Fruit fly (Drosophila melanogaster): ENCODE data around the gene CG12012.

The CG12012 gene

DNA sequence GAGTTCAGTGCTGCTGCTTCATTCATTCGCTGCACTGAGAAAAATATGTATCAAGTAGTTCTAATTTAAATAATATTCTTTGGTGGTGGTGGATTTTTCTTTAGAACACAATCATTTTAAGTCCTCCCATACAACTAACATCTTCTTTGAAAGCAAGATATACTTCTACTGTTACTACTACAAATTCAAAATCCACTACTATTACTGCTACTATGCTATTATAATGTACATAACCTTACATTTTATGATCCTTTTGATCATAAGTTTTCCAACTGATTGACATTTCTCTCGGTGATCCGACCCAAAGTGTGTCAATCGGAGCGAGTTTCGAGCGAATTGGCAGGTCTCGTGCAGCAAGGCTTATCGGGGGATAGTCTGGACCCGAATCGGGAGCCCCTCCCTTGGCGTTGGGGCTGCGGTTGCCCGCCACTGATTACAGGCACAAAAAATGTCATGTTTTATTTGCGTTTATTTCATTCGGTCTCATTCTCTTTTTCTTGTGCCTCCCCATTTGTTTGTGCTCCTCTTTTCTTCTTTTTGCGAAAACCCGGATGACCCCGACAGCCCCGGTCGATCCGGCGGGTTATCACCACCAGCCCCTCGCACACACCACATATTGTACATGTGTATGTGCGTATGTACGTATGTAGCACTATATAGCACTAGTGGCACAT, 22.8 kb downstream of the CG12012 start:
- peak; percentile 51 for TF ChIP-seq noc (tag; optimal IDR thresholded peaks at IDR 0.05)

dm6 chr3L:3399923-3400309, 23.4 kb downstream of the CG12012 start:
- TF ChIP-seq noc (tag; optimal IDR thresholded peaks at IDR 0.05), result no peak

DNA sequence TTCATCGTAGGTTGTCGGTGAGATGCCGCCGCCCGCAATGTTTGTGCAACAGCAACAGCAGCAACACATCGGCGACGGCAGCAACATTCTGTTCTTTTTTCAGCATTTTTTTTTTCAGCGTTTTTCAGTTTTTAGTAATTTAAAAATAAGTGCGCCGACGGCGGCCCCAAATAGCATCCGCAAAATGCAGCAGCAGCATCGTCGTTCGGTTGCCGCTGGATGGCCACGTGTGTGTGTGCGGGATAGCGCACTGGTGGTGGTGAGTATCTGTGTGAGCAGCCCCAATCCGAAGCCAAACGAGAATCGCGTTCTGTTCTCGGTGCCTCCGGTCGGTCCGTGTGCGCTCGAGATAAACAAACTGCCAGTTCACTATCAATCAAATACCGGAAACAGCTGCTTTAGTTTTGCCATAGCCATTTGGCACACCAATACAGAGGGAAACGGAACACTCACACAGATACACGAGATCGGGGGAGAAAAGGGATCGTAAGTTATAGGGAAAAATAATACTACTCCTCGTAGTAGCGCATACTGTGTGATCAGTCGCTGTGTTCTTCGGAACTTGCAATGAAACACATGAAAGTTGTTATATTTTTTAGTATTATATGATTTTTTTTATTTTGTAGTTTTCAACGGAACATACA, 24.1 kb downstream of the CG12012 start:
- no peak for TF ChIP-seq noc (tag; optimal IDR thresholded peaks at IDR 0.05)

DNA sequence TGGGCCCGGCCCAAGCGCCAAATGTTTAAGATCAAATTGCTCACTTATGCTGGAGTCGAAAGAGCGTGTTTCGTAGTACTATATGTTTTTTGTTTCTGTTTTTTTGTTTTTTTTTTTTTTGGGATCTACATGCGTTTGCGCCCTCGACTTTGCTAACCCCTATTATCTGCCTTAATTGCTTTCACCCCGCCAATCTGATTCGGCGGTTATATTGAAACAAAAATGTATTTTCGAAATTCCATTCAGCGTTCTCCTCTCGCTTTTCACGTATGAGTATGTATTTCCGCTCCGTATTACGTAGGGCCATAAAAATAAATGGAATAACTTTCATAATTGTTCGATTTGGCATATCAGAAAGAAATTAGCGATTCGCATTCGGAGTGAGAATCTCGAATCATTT, 29.0 kb downstream of the CG12012 start:
- no peak for TF ChIP-seq noc (tag; optimal IDR thresholded peaks at IDR 0.05)

- no peak for TF ChIP-seq noc (tag; optimal IDR thresholded peaks at IDR 0.05)
These were observed 29.9 kb downstream of the CG12012 start for dm6 chr3L:3406307-3407061.

DNA sequence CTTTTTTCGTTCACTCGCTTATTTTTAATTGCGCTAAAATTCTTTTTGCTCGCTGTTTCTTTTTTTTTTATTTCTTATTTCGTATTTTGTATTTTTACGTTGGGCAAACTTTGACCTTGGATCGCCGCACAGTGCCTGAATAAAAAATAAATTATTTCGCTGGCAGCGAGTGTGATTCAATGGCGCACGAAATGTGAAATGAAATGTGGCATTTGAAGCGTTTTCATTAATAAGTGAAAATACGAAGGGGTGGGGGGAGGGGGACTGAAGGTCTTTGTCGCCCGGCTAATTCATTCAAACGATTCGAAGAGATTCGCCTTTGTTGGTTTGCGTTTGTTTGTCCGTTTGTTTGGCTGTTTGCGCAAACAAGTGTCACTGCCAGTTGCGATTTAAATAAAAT, 30.9 kb downstream of the CG12012 start:
- peak; percentile 7 for TF ChIP-seq noc (tag; optimal IDR thresholded peaks at IDR 0.05)

dm6 chr3L:3408231-3408630, 31.7 kb downstream of the CG12012 start:
- no peak for TF ChIP-seq noc (tag; optimal IDR thresholded peaks at IDR 0.05)

DNA sequence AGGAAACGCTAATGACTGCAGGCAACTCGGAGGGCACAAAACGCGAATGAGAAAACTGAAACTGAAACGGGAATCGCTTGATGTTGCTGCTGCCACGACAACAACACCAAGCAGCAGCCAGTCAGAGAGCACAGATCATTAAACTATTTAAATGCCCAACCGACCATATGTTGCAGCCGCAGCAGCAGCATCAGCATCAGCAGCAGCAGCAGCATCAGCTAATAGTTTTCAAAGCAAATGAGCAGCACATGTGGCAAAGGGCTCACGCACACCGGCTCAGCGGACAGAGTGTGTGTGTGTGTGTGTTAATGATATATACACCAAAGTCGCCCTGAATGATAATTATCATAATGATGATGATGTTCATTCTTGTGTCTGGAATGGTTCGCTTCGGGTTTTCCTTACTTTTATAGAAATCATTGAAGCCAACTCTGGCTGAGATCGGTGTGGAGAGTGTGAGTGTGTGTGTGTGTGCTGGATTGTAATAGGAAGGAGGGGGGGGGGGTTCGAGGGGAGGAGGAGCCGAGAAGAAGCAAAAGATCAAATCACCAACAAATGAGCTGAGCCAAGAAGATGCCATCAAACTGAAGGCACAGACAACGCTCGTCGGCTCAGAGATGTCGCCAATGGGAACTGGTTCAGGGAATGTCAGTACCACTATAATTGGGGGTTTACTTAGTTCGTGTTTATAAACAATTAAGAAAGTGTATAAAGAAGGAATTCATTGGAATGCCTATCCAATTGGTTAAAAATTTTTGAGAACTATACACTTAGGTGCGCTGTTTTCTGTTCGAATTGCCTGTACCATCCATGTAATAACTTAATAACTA, 32.5 kb downstream of the CG12012 start:
- no peak for TF ChIP-seq noc (tag; optimal IDR thresholded peaks at IDR 0.05)

dm6 chr3L:3409626-3410301, 33.2 kb downstream of the CG12012 start:
- no peak for TF ChIP-seq noc (tag; optimal IDR thresholded peaks at IDR 0.05)

DNA sequence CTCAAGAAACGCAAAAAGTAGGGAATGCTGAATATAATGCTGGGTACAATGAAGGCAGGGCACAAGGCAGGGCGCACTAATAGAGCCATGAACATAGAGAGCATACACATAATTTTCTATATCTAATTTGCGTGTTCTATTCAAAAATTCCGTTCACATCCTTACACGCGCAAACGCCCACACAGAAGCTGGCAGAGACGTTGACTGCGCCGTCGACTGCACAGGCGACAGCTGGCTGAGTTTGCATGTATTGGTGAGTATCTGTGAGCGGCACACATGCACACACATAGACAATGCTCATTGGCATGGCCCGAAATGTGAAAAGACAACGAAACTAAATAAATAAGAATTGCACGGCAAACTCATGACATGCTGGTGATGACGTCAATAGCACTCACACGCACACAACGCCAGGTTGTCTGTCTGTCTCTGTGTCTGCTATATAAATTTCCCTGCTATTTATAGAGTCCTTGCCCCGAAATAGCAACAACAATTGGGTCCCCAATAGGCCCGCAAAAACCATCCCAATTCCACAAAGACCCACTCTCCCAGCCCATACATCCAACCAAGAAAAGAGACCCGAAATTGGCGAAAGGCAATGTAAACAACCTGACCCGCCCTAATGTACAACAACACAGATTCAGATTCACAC, 34.5 kb downstream of the CG12012 start:
- no peak for TF ChIP-seq noc (tag; optimal IDR thresholded peaks at IDR 0.05)

DNA sequence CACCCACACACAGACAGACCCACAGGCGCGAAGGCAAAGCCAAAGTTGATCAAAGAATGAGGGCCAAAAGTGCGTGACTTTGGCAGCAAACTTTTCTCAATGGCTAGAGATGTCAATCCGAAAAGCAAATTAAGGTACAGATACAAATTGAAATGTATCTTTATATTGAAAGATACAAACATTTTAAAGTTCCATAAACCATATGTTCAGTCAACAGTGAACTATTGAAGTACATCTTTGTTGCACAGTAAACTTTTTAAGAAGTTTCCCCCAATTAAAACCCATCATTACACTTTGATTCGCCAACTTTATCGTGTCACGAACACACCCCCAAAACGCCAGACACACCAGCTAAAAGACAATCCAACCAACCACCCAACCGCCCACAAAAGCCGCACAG, 35.1 kb downstream of the CG12012 start:
- TF ChIP-seq noc (tag; optimal IDR thresholded peaks at IDR 0.05), result no peak

DNA sequence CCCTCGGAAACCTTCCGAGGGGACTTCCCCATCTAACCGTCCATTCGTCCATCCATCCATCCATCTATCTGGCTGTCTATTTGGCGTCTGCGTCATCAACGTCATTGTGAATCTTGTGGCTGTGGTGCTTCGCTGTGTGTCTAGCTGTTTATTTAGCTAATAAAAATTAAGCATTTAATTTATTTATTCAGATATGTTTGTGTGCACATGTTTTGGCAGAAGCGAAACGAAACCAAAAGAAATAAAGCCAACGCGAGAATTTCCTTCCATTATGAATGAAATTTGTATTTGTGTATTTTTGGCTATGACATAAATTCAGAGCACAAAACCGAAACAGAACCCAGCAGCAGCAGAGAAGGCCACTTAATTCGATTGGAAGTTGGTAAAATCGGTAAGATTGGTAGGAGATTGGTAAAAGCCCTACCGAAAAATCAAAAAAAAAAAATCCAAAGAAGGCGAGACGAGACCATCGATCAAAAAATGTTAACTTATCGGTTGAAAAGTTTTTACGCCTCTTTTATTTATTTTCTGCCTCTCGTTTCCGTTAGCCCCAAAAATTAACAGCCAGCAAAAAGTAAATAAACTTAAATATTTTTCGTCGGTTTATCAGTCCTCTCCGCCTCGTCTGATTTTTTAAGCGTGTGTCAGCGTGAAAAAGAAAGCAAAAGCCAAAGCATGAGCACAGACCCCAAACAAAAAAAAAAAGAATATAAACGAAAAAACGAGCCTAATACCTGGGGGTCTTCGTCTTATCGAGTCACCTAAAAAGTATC, 38.4 kb downstream of the CG12012 start:
- no peak for TF ChIP-seq noc (tag; optimal IDR thresholded peaks at IDR 0.05)

DNA sequence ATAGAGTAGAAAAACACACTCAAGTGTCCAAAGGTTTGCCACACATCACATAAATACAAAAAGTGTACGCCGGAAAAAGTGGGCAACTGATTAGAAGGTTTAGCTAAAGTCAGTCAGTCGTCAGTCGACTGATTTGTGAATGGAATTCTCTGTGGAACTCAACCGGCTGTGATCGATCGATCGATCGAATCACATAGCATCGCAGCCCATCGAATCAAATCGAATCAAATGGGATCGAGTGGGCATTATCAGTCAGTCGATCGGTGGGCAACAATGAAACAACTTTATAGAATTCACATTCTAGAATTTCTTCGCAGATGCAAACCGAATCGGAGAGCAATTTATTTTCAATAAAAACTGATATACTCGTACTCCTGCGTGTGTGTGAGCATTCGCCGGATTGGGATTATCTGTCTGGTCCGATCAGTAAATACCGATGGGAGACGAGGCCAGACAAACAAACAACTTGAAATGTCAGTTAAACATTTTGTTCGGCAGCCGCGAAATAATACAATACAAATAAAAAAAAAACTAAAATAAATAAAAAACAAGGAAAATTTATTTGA, 39.2 kb downstream of the CG12012 start:
- TF ChIP-seq noc (tag; optimal IDR thresholded peaks at IDR 0.05), result no peak

- no peak for TF ChIP-seq noc (tag; optimal IDR thresholded peaks at IDR 0.05)
These were observed 40.6 kb downstream of the CG12012 start for dm6 chr3L:3417120-3417519.

Data from whole organism, larva.